Worm (Caenorhabditis elegans) whole organism, mixed stage, embryonic: Measurements from ENCODE around the gene pola-1.

Experiments
- ceh-83 ChIP-seq: fragments of 200-800 bp; sonication (Bioruptor generic); optimal IDR thresholded peaks from 2 replicates; lab custom pipeline; 2018; ENCODE audit warnings: mild to moderate bottlenecking, missing genetic modification characterization, missing compliant biosample characterization
- mep-1 ChIP-seq: fragments of 150-350 bp; optimal IDR thresholded peaks from 2 replicates; lab custom pipeline; 2017; ENCODE audit warnings: missing biosample characterization, missing genetic modification reagents, missing genetic modification characterization, inconsistent platforms
- nhr-28 ChIP-seq: fragments of 150-350 bp; optimal IDR thresholded peaks from 2 replicates; lab custom pipeline; 2014; ENCODE audit warnings: missing biosample characterization, missing genetic modification characterization
- sptf-1 ChIP-seq: sonication (generic microtip); optimal IDR thresholded peaks from 2 replicates; lab custom pipeline; 2017; ENCODE audit warnings: mild to moderate bottlenecking, missing genetic modification characterization, moderate library complexity, missing compliant biosample characterization
- unc-120 ChIP-seq: sonication (generic microtip); optimal IDR thresholded peaks from 2 replicates; lab custom pipeline; 2017; ENCODE audit warnings: missing genetic modification characterization, missing compliant biosample characterization; ENCODE audit not compliant: poor library complexity, severe bottlenecking

DNA sequence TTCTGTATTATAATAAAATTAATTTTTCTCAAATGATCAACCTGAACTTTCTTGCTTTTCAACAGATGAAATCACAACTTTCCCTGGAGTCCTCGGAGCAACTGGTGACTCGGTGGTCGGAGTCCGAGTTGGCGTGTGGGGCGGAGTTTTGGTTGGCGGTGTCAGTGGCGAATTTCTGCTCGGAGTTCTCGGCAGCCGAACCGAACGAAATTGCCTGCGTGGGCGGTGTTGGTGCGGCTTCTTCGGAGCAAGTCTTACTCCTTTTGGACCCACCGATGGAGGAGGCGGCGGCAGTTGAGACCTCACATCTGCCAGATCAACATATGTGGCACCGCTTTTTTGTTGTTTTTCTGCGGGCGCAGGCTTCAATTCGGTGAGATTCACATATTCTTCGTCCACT lies 27.4 kb downstream of the pola-1 start:
- TF ChIP-seq mep-1 (tag; lab: Kevin White, UChicago) (no peak), sptf-1 (tag; lab: Kevin White, UChicago) (no peak), ceh-83 (no peak), unc-120 (tag; lab: Kevin White, UChicago) (no peak), nhr-28 (tag; lab: Kevin White, UChicago) (no peak)
